Worm (Caenorhabditis elegans): ENCODE measurements around the gene dhrr-1.

ce11 chrIII:8973826-8974225, 29.4 kb downstream of the dhrr-1 start, which contains the start of gene R08D7.5:
- no peak for TF ChIP-seq ama-1 (optimal IDR thresholded peaks at IDR 0.05)
- no peak for TF ChIP-seq F13C5.2 (tag; optimal IDR thresholded peaks at IDR 0.05)
- no peak for TF ChIP-seq scrt-1 (GFP tag; IDR thresholded peaks at IDR 0.05)
- TF ChIP-seq tbx-37 (GFP tag; conservative IDR thresholded peaks at IDR 0.05), result no peak
- no peak for TF ChIP-seq sea-1 (GFP tag; conservative IDR thresholded peaks at IDR 0.05)
- no peak for TF ChIP-seq hmbx-1 (tag; optimal IDR thresholded peaks at IDR 0.05)
- TF ChIP-seq hnd-1 (tag; optimal IDR thresholded peaks at IDR 0.05), result no peak
- TF ChIP-seq tra-4 (tag; optimal IDR thresholded peaks at IDR 0.05), result no peak

Data from whole organism, early embryonic.